Fruit fly (Drosophila melanogaster): ENCODE data around the gene ppk19.

DNA sequence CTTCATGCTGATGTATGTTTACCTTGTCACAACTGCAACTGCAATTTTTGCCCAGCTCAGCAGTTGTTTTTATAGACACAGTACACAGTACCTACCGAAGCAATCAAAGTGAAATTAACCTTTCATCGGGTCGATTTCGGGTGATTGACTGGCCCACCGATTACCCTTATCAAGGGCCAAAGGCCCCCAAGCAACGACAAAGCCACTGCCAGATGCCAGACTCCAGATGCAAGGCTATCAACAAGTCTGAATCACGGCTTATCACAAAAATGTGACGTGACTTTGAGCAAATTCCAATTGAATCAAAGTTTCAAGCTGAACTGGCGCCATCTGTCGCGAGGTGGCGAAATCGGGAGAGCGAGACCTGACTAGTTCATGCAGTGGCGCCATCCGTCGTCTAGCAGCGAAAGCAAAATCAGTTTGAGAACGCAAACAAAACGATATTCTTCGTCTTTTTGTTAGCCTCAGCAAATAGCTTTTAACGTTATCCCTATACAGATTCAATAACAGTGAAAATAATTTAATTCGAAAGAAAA lies 44.6 kb downstream of the ppk19 start, which contains the start of gene Obp99b:
- no peak for TF ChIP-seq CG8478 (optimal IDR thresholded peaks at IDR 0.05)
- TF ChIP-seq CTCF (optimal IDR thresholded peaks at IDR 0.05), result peak; percentile 96 to 98

All from S2 (cell line).